Worm (Caenorhabditis elegans) whole organism, L1 larva: ENCODE measurements around the gene spp-11.

Experiments used
- C16A3.4 ChIP-seq: fragments of 150-350 bp; optimal IDR thresholded peaks from 2 replicates; lab custom pipeline; 2014; ENCODE audit warnings: missing biosample characterization, missing genetic modification characterization
- egl-27 ChIP-seq, 2 experiments: fragments of 150-350 bp in 1 of 2; sonication (generic microtip); optimal IDR thresholded peaks; 3 replicates each; lab custom pipeline; 2017 to 2018; ENCODE audit warnings: missing biosample characterization in 2 of 2, missing genetic modification characterization in 2 of 2, missing genetic modification reagents in 2 of 2
- fkh-10 ChIP-seq: sonication (generic microtip); optimal IDR thresholded peaks from 2 replicates; lab custom pipeline; 2017; ENCODE audit warnings: missing biosample characterization, missing genetic modification reagents, missing genetic modification characterization
- fos-1 ChIP-seq: fragments of 150-350 bp; optimal IDR thresholded peaks from 2 replicates; lab custom pipeline; 2014; ENCODE audit warnings: missing biosample characterization, missing genetic modification characterization
- irx-1 ChIP-seq: sonication (generic microtip); optimal IDR thresholded peaks from 2 replicates; lab custom pipeline; 2016; ENCODE audit warnings: missing genetic modification characterization, missing compliant biosample characterization
- jun-1 ChIP-seq: fragments of 150-350 bp; optimal IDR thresholded peaks from 2 replicates; lab custom pipeline; 2014; ENCODE audit warnings: missing biosample characterization, missing genetic modification reagents, missing genetic modification characterization
- mep-1 ChIP-seq: fragments of 150-350 bp; optimal IDR thresholded peaks from 2 replicates; lab custom pipeline; 2014; ENCODE audit warnings: missing biosample characterization, missing genetic modification characterization
- nhr-19 ChIP-seq: fragments of 200-800 bp; sonication (Bioruptor generic); conservative IDR thresholded peaks from 2 replicates; pipeline ENCODE4 v1.3.6; 2022; ENCODE audit warnings: missing genetic modification characterization, missing compliant biosample characterization
- nhr-76 ChIP-seq: sonication (generic microtip); optimal IDR thresholded peaks from 2 replicates; lab custom pipeline; 2017; ENCODE audit warnings: missing biosample characterization, missing genetic modification characterization
- nhr-84 ChIP-seq: sonication (generic microtip); optimal IDR thresholded peaks from 2 replicates; lab custom pipeline; 2017; ENCODE audit warnings: missing biosample characterization, missing genetic modification characterization
- snpc-4 ChIP-seq: fragments of 150-350 bp; optimal IDR thresholded peaks from 2 replicates; lab custom pipeline; 2014; ENCODE audit warnings: missing biosample characterization, missing genetic modification characterization
- unc-130 ChIP-seq: fragments of 150-350 bp; optimal IDR thresholded peaks from 2 replicates; lab custom pipeline; 2017; ENCODE audit warnings: missing biosample characterization, missing genetic modification characterization, inconsistent platforms
- zag-1 ChIP-seq: fragments of 150-350 bp; optimal IDR thresholded peaks from 2 replicates; lab custom pipeline; 2014; ENCODE audit warnings: missing biosample characterization, missing genetic modification characterization
- ztf-4 ChIP-seq: fragments of 150-350 bp; optimal IDR thresholded peaks from 2 replicates; lab custom pipeline; 2014; ENCODE audit warnings: missing biosample characterization, missing genetic modification characterization

DNA sequence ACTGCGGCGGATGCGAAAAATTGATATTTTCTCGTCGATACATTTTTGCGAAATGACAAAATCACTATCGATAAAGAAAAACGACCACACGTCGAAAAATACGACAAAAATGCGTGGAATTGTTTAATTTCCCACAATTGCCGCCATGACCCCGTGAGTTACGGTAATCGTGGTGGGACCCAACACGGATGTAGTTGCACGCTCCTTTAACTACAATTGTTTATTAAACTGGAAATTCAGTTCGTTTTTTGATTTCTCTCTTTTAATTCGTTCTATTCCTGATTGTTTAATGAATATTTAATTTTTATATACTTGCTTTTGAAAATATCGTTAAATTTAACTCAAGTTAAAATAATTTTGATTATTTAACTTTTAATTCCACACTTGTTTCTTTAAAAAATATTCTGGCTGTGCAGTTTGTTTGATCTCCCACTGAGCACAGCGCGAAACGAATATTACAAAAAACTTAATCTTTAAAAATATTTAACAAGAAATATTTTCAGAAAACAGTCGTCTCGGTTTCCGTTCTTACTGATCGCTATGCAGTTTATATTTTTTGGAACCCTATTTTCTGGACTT, 41.9 kb downstream of the spp-11 start, which contains the start of the genes ani-2 and clec-88:
- TF ChIP-seq fos-1 (no peak), zag-1 (tag; lab: Kevin White, UChicago) (no peak), nhr-84 (tag; lab: Kevin White, UChicago) (no peak), fkh-10 (GFP tag; lab: Kevin White, UChicago) (no peak), egl-27 (tag; optimal IDR thresholded peaks at IDR 0.05; lab: Kevin White, UChicago) (no peak), C16A3.4 (no peak), nhr-19 (no peak), snpc-4 (no peak), jun-1 (tag; lab: Kevin White, UChicago) (no peak), nhr-76 (tag; lab: Kevin White, UChicago) (no peak), unc-130 (tag; lab: Kevin White, UChicago) (no peak), irx-1 (tag; lab: Kevin White, UChicago) (no peak), mep-1 (tag; lab: Kevin White, UChicago) (no peak), ztf-4 (tag; lab: Kevin White, UChicago) (no peak)
